Fruit fly (Drosophila melanogaster) whole organism, embryonic: Measurements from ENCODE around the gene Tsen2.

ENCODE experiments used
- Abd-B ChIP-seq: fragments of 200-800 bp; sonication (Bioruptor generic); optimal IDR thresholded peaks from 2 replicates; lab custom pipeline; 2018; ENCODE audit warnings: missing biosample characterization, mild to moderate bottlenecking, missing genetic modification characterization, moderate library complexity
- Bdp1 ChIP-seq: fragments of 200-800 bp; sonication (Bioruptor generic); optimal IDR thresholded peaks from 3 replicates; lab custom pipeline; 2016; ENCODE audit warnings: missing biosample characterization, missing genetic modification characterization
- CG10654 ChIP-seq: fragments of 200-800 bp; sonication (Bioruptor generic); optimal IDR thresholded peaks from 2 replicates; lab custom pipeline; 2016; ENCODE audit warnings: missing biosample characterization, missing genetic modification characterization
- CG11093 ChIP-seq: fragments of 200-800 bp; sonication (Bioruptor generic); IDR thresholded peaks from 3 replicates; pipeline ENCODE4 v1.3.6; 2022; ENCODE audit warnings: missing biosample characterization, missing genetic modification characterization
- CG12071 ChIP-seq: fragments of 200-800 bp; sonication (Bioruptor generic); optimal IDR thresholded peaks from 3 replicates; lab custom pipeline; 2018; ENCODE audit warnings: missing biosample characterization, mild to moderate bottlenecking, missing genetic modification characterization
- CG12104 ChIP-seq: fragments of 200-800 bp; sonication (Bioruptor generic); optimal IDR thresholded peaks from 3 replicates; lab custom pipeline; 2016; ENCODE audit warnings: missing biosample characterization, missing genetic modification characterization
- CG14710 ChIP-seq: fragments of 200-800 bp; sonication (Bioruptor generic); optimal IDR thresholded peaks from 3 replicates; lab custom pipeline; 2019; ENCODE audit warnings: missing biosample characterization, mild to moderate bottlenecking, missing genetic modification characterization, moderate library complexity
- CG1603 ChIP-seq: fragments of 200-800 bp; sonication (Bioruptor generic); optimal IDR thresholded peaks from 2 replicates; lab custom pipeline; 2019; ENCODE audit warnings: missing biosample characterization, mild to moderate bottlenecking, missing genetic modification characterization, moderate library complexity
- CG16813 ChIP-seq: fragments of 200-800 bp; sonication (Bioruptor generic); IDR thresholded peaks from 3 replicates; pipeline ENCODE4 v1.3.6; 2022; ENCODE audit warnings: missing biosample characterization, missing genetic modification characterization; ENCODE audit not compliant: partially characterized antibody
- CG17568 ChIP-seq: fragments of 200-800 bp; sonication (Bioruptor generic); optimal IDR thresholded peaks from 2 replicates; lab custom pipeline; 2018; ENCODE audit warnings: missing biosample characterization, mild to moderate bottlenecking, missing genetic modification characterization, moderate library complexity
- CG18262 ChIP-seq: fragments of 200-800 bp; optimal IDR thresholded peaks from 3 replicates; lab custom pipeline; 2019; ENCODE audit warnings: missing biosample characterization, mild to moderate bottlenecking, missing genetic modification characterization, moderate library complexity
- CG2120 ChIP-seq: fragments of 200-800 bp; sonication (Bioruptor generic); optimal IDR thresholded peaks from 3 replicates; lab custom pipeline; 2016; ENCODE audit warnings: missing biosample characterization, missing genetic modification characterization
- CG2678 ChIP-seq: fragments of 200-800 bp; sonication (Bioruptor generic); optimal IDR thresholded peaks from 3 replicates; lab custom pipeline; 2019; ENCODE audit warnings: missing biosample characterization, mild to moderate bottlenecking, missing genetic modification characterization, moderate library complexity
- CG30020 ChIP-seq: fragments of 200-800 bp; optimal IDR thresholded peaks from 2 replicates; lab custom pipeline; 2019; ENCODE audit warnings: missing biosample characterization, mild to moderate bottlenecking, missing genetic modification characterization, moderate library complexity
- CG30403 ChIP-seq: fragments of 200-800 bp; sonication (Bioruptor generic); optimal IDR thresholded peaks from 3 replicates; lab custom pipeline; 2016; ENCODE audit warnings: missing biosample characterization, missing genetic modification characterization
- CG6683 ChIP-seq: fragments of 200-800 bp; sonication (Bioruptor generic); optimal IDR thresholded peaks from 2 replicates; lab custom pipeline; 2017; ENCODE audit warnings: missing biosample characterization, mild to moderate bottlenecking, missing genetic modification characterization, missing genetic modification reagents
- CG6689 ChIP-seq: fragments of 200-800 bp; sonication (Bioruptor generic); IDR thresholded peaks from 2 replicates; pipeline ENCODE4 v1.3.6; 2022; ENCODE audit warnings: missing biosample characterization, missing genetic modification characterization
- CG6765 ChIP-seq: fragments of 200-800 bp; sonication (Bioruptor generic); optimal IDR thresholded peaks from 3 replicates; lab custom pipeline; 2017; ENCODE audit warnings: missing biosample characterization, mild to moderate bottlenecking, missing genetic modification characterization
- CG9437 ChIP-seq: fragments of 200-800 bp; sonication (Bioruptor generic); optimal IDR thresholded peaks from 2 replicates; lab custom pipeline; 2018; ENCODE audit warnings: missing biosample characterization, mild to moderate bottlenecking, missing genetic modification characterization
- CG9727 ChIP-seq: fragments of 200-800 bp; sonication (Bioruptor generic); optimal IDR thresholded peaks from 3 replicates; lab custom pipeline; 2017; ENCODE audit warnings: missing biosample characterization, mild to moderate bottlenecking, missing genetic modification characterization
- Deaf1 ChIP-seq: fragments of 200-800 bp; optimal IDR thresholded peaks from 3 replicates; lab custom pipeline; 2019; ENCODE audit warnings: missing biosample characterization, mild to moderate bottlenecking, missing genetic modification characterization, moderate library complexity
- Dp ChIP-seq: fragments of 200-800 bp; sonication (Bioruptor generic); optimal IDR thresholded peaks from 2 replicates; lab custom pipeline; 2018; ENCODE audit warnings: missing biosample characterization, mild to moderate bottlenecking, missing genetic modification characterization, moderate library complexity
- E2f2 ChIP-seq: fragments of 200-800 bp; sonication (Bioruptor generic); IDR thresholded peaks from 2 replicates; pipeline ENCODE4 v1.3.6; 2022; ENCODE audit warnings: missing biosample characterization, missing genetic modification characterization
- Eip74EF ChIP-seq, 2 experiments: fragments of 200-800 bp in 1 of 2; fragments of >200 bp in 1 of 2; sonication (Bioruptor generic) in 1 of 2; optimal IDR thresholded peaks; 2 replicates each; lab custom pipeline; 2017 to 2019; ENCODE audit warnings: missing biosample characterization in 2 of 2, missing genetic modification characterization in 2 of 2, mild to moderate bottlenecking in 1 of 2, moderate library complexity in 1 of 2
- Fer1 ChIP-seq: fragments of 200-800 bp; sonication (Bioruptor generic); optimal IDR thresholded peaks from 2 replicates; lab custom pipeline; 2017; ENCODE audit warnings: missing biosample characterization, mild to moderate bottlenecking, missing genetic modification characterization
- MBD-R2 ChIP-seq: fragments of 200-800 bp; sonication (Bioruptor generic); IDR thresholded peaks from 2 replicates; pipeline ENCODE4 v1.3.6; 2022; ENCODE audit warnings: missing biosample characterization, missing genetic modification characterization
- Optix ChIP-seq: fragments of 200-800 bp; sonication (Bioruptor generic); IDR thresholded peaks from 3 replicates; pipeline ENCODE4 v1.3.6; 2022; ENCODE audit warnings: missing biosample characterization, missing genetic modification characterization
- Trl ChIP-seq, 3 experiments: fragments of >200 bp in 2 of 3; fragments of 200-800 bp in 1 of 3; sonication (Bioruptor generic) in 1 of 3; optimal IDR thresholded peaks; 2 replicates in 1 of 3; 3 replicates in 2 of 3; lab custom pipeline; 2016 to 2017; ENCODE audit warnings: missing biosample characterization in 1 of 3, missing genetic modification characterization in 1 of 3
- bowl ChIP-seq: fragments of 200-800 bp; sonication (Bioruptor generic); IDR thresholded peaks from 2 replicates; pipeline ENCODE4 v1.3.6; 2022; ENCODE audit warnings: missing biosample characterization, missing genetic modification characterization
- cato ChIP-seq: fragments of 200-800 bp; sonication (Bioruptor generic); optimal IDR thresholded peaks from 2 replicates; lab custom pipeline; 2016; ENCODE audit warnings: missing biosample characterization, missing genetic modification characterization, borderline replicate concordance
- cg ChIP-seq: fragments of 200-800 bp; sonication (Bioruptor generic); optimal IDR thresholded peaks from 3 replicates; lab custom pipeline; 2019; ENCODE audit warnings: missing biosample characterization, mild to moderate bottlenecking, missing genetic modification characterization, moderate library complexity
- chinmo ChIP-seq: fragments of 200-800 bp; sonication (Bioruptor generic); IDR thresholded peaks from 4 replicates; pipeline ENCODE4 v1.3.6; 2022; ENCODE audit warnings: missing biosample characterization, missing genetic modification characterization; ENCODE audit not compliant: partially characterized antibody
- chm ChIP-seq: fragments of 200-800 bp; sonication (Bioruptor generic); IDR thresholded peaks from 2 replicates; pipeline ENCODE4 v1.3.6; 2022; ENCODE audit warnings: missing biosample characterization, missing genetic modification characterization
- cwo ChIP-seq: fragments of 200-800 bp; sonication (Bioruptor generic); optimal IDR thresholded peaks from 3 replicates; lab custom pipeline; 2017; ENCODE audit warnings: missing biosample characterization, missing genetic modification characterization, mild to moderate bottlenecking, moderate library complexity, missing genetic modification reagents
- dmrt11E ChIP-seq: fragments of 200-800 bp; sonication (Bioruptor generic); optimal IDR thresholded peaks from 3 replicates; lab custom pipeline; 2018; ENCODE audit warnings: missing biosample characterization, mild to moderate bottlenecking, missing genetic modification characterization, moderate library complexity
- grau ChIP-seq: fragments of 200-800 bp; optimal IDR thresholded peaks from 3 replicates; lab custom pipeline; 2019; ENCODE audit warnings: missing biosample characterization, mild to moderate bottlenecking, missing genetic modification characterization, moderate library complexity
- gsb ChIP-seq: fragments of 200-800 bp; sonication (Bioruptor generic); IDR thresholded peaks from 2 replicates; pipeline ENCODE4 v1.3.6; 2022; ENCODE audit warnings: missing biosample characterization, missing genetic modification characterization
- hth ChIP-seq: fragments of >200 bp; optimal IDR thresholded peaks from 2 replicates; lab custom pipeline; 2017; ENCODE audit warnings: inconsistent platforms
- kay ChIP-seq: fragments of 200-800 bp; sonication (Bioruptor generic); optimal IDR thresholded peaks from 2 replicates; lab custom pipeline; 2016; ENCODE audit warnings: missing biosample characterization, missing genetic modification characterization
- lmd ChIP-seq: fragments of 200-800 bp; sonication (Bioruptor generic); IDR thresholded peaks from 2 replicates; pipeline ENCODE4 v1.3.6; 2022; ENCODE audit warnings: missing biosample characterization, missing genetic modification characterization
- odd ChIP-seq: fragments of 200-800 bp; sonication (Bioruptor generic); optimal IDR thresholded peaks from 2 replicates; lab custom pipeline; 2017; ENCODE audit warnings: missing biosample characterization, mild to moderate bottlenecking, missing genetic modification characterization
- pb ChIP-seq: fragments of 200-800 bp; sonication (Bioruptor generic); optimal IDR thresholded peaks from 3 replicates; lab custom pipeline; 2016; ENCODE audit warnings: missing biosample characterization, missing genetic modification characterization
- pfk ChIP-seq: fragments of 200-800 bp; sonication (Bioruptor generic); optimal IDR thresholded peaks from 2 replicates; lab custom pipeline; 2018; ENCODE audit warnings: missing biosample characterization, mild to moderate bottlenecking, missing genetic modification characterization, moderate library complexity
- sim ChIP-seq: fragments of 200-800 bp; sonication (Bioruptor generic); IDR thresholded peaks from 2 replicates; pipeline ENCODE4 v1.3.6; 2022; ENCODE audit warnings: missing biosample characterization, missing genetic modification characterization
- so ChIP-seq: fragments of 200-800 bp; sonication (Bioruptor generic); IDR thresholded peaks from 3 replicates; pipeline ENCODE4 v1.3.6; 2022; ENCODE audit warnings: missing biosample characterization, missing genetic modification characterization
- sr ChIP-seq: fragments of 200-800 bp; sonication (Bioruptor generic); IDR thresholded peaks from 3 replicates; pipeline ENCODE4 v1.3.6; 2022; ENCODE audit warnings: missing biosample characterization, missing genetic modification characterization
- stc ChIP-seq: fragments of 200-800 bp; sonication (Bioruptor generic); IDR thresholded peaks from 2 replicates; pipeline ENCODE4 v1.3.6; 2022; ENCODE audit warnings: missing biosample characterization, missing genetic modification characterization
- stwl ChIP-seq: fragments of 200-800 bp; sonication (Bioruptor generic); optimal IDR thresholded peaks from 3 replicates; lab custom pipeline; 2018; ENCODE audit warnings: missing biosample characterization, mild to moderate bottlenecking, missing genetic modification characterization, moderate library complexity
- zfh2 ChIP-seq: fragments of 200-800 bp; sonication (Bioruptor generic); optimal IDR thresholded peaks from 2 replicates; lab custom pipeline; 2016; ENCODE audit warnings: missing biosample characterization, missing genetic modification characterization

Tsen2 gene

DNA sequence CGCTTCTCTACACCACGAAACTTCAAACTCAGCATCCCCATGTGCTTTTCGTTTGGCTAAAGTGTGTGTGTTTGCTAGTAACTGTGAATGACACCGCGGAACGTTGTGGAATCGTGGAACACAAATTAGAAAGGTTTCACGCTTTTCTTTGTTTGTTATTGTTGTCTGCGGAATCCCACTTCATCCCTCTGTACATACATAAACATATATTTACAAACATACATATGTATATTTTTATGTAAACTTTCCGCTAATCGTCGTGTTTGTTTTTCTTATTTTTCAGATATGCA is 39.0 kb upstream of the Tsen2 start:
- TF ChIP-seq pfk (GFP tag; lab: Kevin White, UChicago) (peak; percentile 88), grau (tag; lab: Kevin White, UChicago) (no peak), CG6683 (GFP tag; lab: Kevin White, UChicago) (no peak), lmd (GFP tag; lab: Robert Waterston, UW) (no peak), CG17568 (GFP tag; lab: Kevin White, UChicago) (no peak), chinmo (GFP tag; lab: Robert Waterston, UW) (0 out of 4 replicates have a peak, but pooled peaks have one; percentile 40), stwl (peak; percentile 23), cg (peak; percentile 6), Deaf1 (tag; lab: Kevin White, UChicago) (peak; percentile 74), Trl (optimal IDR thresholded peaks at IDR 0.05; lab: Kevin White, UChicago) (peak in 1 of 2 experiments; percentile 59), Trl (GFP tag; optimal IDR thresholded peaks at IDR 0.05; lab: Kevin White, UChicago) (no peak)
- TF ChIP-seq, all 482 proteins: peak for 6

DNA sequence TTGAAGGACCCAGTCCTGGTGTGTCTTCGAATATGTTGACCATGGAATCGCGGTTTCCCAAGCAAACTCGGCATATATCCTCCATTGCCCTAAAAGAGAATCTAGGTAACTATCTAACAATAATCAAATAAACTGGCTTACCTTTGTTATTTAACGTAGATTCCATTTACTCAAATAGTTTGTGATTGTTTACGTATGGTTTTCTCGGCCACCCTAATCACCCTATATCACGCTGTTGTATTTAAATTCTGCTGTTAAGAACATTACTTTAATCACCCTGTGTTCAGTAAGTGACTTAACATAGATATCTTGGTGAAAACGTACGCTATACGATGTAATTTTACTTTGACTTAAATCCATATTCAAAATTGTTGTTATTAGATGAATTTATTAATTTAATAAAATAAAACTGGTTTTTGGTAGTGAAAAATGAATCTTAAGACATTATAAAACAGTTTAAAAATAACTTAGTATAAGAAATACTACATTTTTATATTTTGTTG is 26.5 kb upstream of the Tsen2 start:
- TF ChIP-seq CG2678 (tag; lab: Kevin White, UChicago) (no peak), CG10654 (no peak), Bdp1 (GFP tag; lab: Kevin White, UChicago) (no peak), chm (GFP tag; lab: Robert Waterston, UW) (peak; percentile 41; the same call in 1 of the 2 replicates), CG12104 (GFP tag; lab: Kevin White, UChicago) (no peak), CG9437 (peak; percentile 76), kay (GFP tag; lab: Kevin White, UChicago) (no peak), pb (no peak), CG6689 (GFP tag; lab: Robert Waterston, UW) (no peak), CG16813 (GFP tag; lab: Robert Waterston, UW) (no peak), Fer1 (GFP tag; lab: Kevin White, UChicago) (no peak), lmd (GFP tag; lab: Robert Waterston, UW) (no peak), Abd-B (GFP tag; lab: Kevin White, UChicago) (no peak), CG18262 (no peak), CG9727 (no peak), Dp (GFP tag; lab: Kevin White, UChicago) (peak; percentile 31), CG30020 (tag; lab: Kevin White, UChicago) (peak; percentile 94), MBD-R2 (GFP tag; lab: Robert Waterston, UW) (peak; percentile 62), gsb (GFP tag; lab: Robert Waterston, UW) (no peak), stc (no peak), CG6765 (no peak), CG30403 (no peak), CG11093 (GFP tag; lab: Robert Waterston, UW) (no peak), CG14710 (tag; lab: Kevin White, UChicago) (no peak), so (GFP tag; lab: Robert Waterston, UW) (no peak), CG2120 (GFP tag; lab: Kevin White, UChicago) (no peak), Optix (GFP tag; lab: Robert Waterston, UW) (no peak), chinmo (GFP tag; lab: Robert Waterston, UW) (no peak), odd (GFP tag; lab: Kevin White, UChicago) (no peak), cwo (no peak), bowl (GFP tag; lab: Robert Waterston, UW) (no peak), zfh2 (GFP tag; lab: Kevin White, UChicago) (no peak), CG1603 (tag; lab: Kevin White, UChicago) (peak; percentile 48), hth (lab: Kevin White, UChicago) (no peak), CG12071 (GFP tag; lab: Kevin White, UChicago) (no peak), sim (GFP tag; lab: Robert Waterston, UW) (no peak), Deaf1 (tag; lab: Kevin White, UChicago) (no peak), dmrt11E (tag; lab: Kevin White, UChicago) (no peak), E2f2 (GFP tag; lab: Robert Waterston, UW) (peak; percentile 20; the same call in 1 of the 2 replicates), Eip74EF (GFP tag; optimal IDR thresholded peaks at IDR 0.05; lab: Kevin White, UChicago) (no peak), cato (GFP tag; lab: Kevin White, UChicago) (no peak), sr (GFP tag; lab: Robert Waterston, UW) (no peak)
